Fruit fly (Drosophila melanogaster) whole organism, embryonic: ENCODE measurements around the gene RPA3.

Experiments used
- Adf1 ChIP-seq: fragments of 200-800 bp; sonication (Bioruptor generic); IDR thresholded peaks from 2 replicates; pipeline ENCODE4 v1.3.6; 2022; ENCODE audit warnings: missing biosample characterization, missing genetic modification characterization
- CG10267 ChIP-seq: fragments of 200-800 bp; sonication (Bioruptor generic); optimal IDR thresholded peaks from 2 replicates; lab custom pipeline; 2018; ENCODE audit warnings: missing biosample characterization, mild to moderate bottlenecking, missing genetic modification characterization, moderate library complexity
- CG14965 ChIP-seq: fragments of 200-800 bp; sonication (Bioruptor generic); optimal IDR thresholded peaks from 2 replicates; lab custom pipeline; 2016; ENCODE audit warnings: missing biosample characterization, missing genetic modification characterization, borderline replicate concordance
- CG1603 ChIP-seq: fragments of 200-800 bp; sonication (Bioruptor generic); optimal IDR thresholded peaks from 2 replicates; lab custom pipeline; 2019; ENCODE audit warnings: missing biosample characterization, mild to moderate bottlenecking, missing genetic modification characterization, moderate library complexity
- CG17359 ChIP-seq: fragments of 200-800 bp; sonication (Bioruptor generic); optimal IDR thresholded peaks from 3 replicates; lab custom pipeline; 2018; ENCODE audit warnings: missing biosample characterization, mild to moderate bottlenecking, missing genetic modification characterization, moderate library complexity
- CG2120 ChIP-seq: fragments of 200-800 bp; sonication (Bioruptor generic); optimal IDR thresholded peaks from 3 replicates; lab custom pipeline; 2016; ENCODE audit warnings: missing biosample characterization, missing genetic modification characterization
- CG2678 ChIP-seq: fragments of 200-800 bp; sonication (Bioruptor generic); optimal IDR thresholded peaks from 3 replicates; lab custom pipeline; 2019; ENCODE audit warnings: missing biosample characterization, mild to moderate bottlenecking, missing genetic modification characterization, moderate library complexity
- CG2889 ChIP-seq: fragments of 200-800 bp; sonication (Bioruptor generic); IDR thresholded peaks from 3 replicates; pipeline ENCODE4 v1.3.6; 2022; ENCODE audit warnings: missing biosample characterization, missing genetic modification characterization
- CG3065 ChIP-seq: fragments of 200-800 bp; sonication (Bioruptor generic); optimal IDR thresholded peaks from 2 replicates; lab custom pipeline; 2016; ENCODE audit warnings: missing biosample characterization, missing genetic modification characterization
- CG3163 ChIP-seq: fragments of 200-800 bp; sonication (Bioruptor generic); optimal IDR thresholded peaks from 3 replicates; lab custom pipeline; 2016; ENCODE audit warnings: missing biosample characterization, missing genetic modification characterization
- CG32772 ChIP-seq: fragments of 200-800 bp; sonication (Bioruptor generic); IDR thresholded peaks from 2 replicates; pipeline ENCODE4 v1.3.6; 2022; ENCODE audit warnings: missing biosample characterization, missing genetic modification characterization
- CG3847 ChIP-seq: fragments of 200-800 bp; sonication (Bioruptor generic); IDR thresholded peaks from 2 replicates; pipeline ENCODE4 v1.3.6; 2022; ENCODE audit warnings: missing biosample characterization, missing genetic modification characterization
- CG8290 ChIP-seq, 3 experiments: fragments of 200-800 bp; sonication (Bioruptor generic); optimal IDR thresholded peaks; 2 replicates each; lab custom pipeline; 2016 to 2019; ENCODE audit warnings: missing biosample characterization in 3 of 3, missing genetic modification characterization in 3 of 3, mild to moderate bottlenecking in 2 of 3, moderate library complexity in 1 of 3
- Doc3 ChIP-seq: fragments of 200-800 bp; sonication (Bioruptor generic); IDR thresholded peaks from 3 replicates; pipeline ENCODE4 v1.3.6; 2022; ENCODE audit warnings: missing biosample characterization, missing genetic modification characterization; ENCODE audit not compliant: partially characterized antibody
- Lhr ChIP-seq: fragments of 200-800 bp; sonication (Bioruptor generic); optimal IDR thresholded peaks from 3 replicates; lab custom pipeline; 2017; ENCODE audit warnings: mild to moderate bottlenecking, missing biosample characterization, missing genetic modification reagents, missing genetic modification characterization
- MBD-R2 ChIP-seq: fragments of 200-800 bp; sonication (Bioruptor generic); IDR thresholded peaks from 2 replicates; pipeline ENCODE4 v1.3.6; 2022; ENCODE audit warnings: missing biosample characterization, missing genetic modification characterization
- MESR4 ChIP-seq: fragments of 200-800 bp; sonication (Bioruptor generic); optimal IDR thresholded peaks from 2 replicates; lab custom pipeline; 2018; ENCODE audit warnings: missing biosample characterization, mild to moderate bottlenecking, missing genetic modification characterization, moderate library complexity
- Med ChIP-seq: fragments of 200-800 bp; sonication (Bioruptor generic); peaks from one replicate; lab custom pipeline; 2016; ENCODE audit warnings: missing biosample characterization, missing genetic modification characterization, mild to moderate bottlenecking, inconsistent platforms, moderate library complexity
- Nf-YC ChIP-seq: fragments of 200-800 bp; optimal IDR thresholded peaks from 3 replicates; lab custom pipeline; 2019; ENCODE audit warnings: missing biosample characterization, mild to moderate bottlenecking, missing genetic modification characterization, moderate library complexity
- Pdp1 ChIP-seq, 2 experiments: fragments of 200-800 bp; sonication (Bioruptor generic); optimal IDR thresholded peaks; 3 replicates each; lab custom pipeline; 2016; ENCODE audit warnings: missing biosample characterization in 2 of 2, missing genetic modification characterization in 2 of 2, mild to moderate bottlenecking in 1 of 2, moderate library complexity in 1 of 2
- Rfx ChIP-seq: fragments of 200-800 bp; sonication (Bioruptor generic); IDR thresholded peaks from 2 replicates; pipeline ENCODE4 v1.3.6; 2022; ENCODE audit warnings: missing biosample characterization, missing genetic modification characterization
- Sry-β ChIP-seq: fragments of 200-800 bp; sonication (Bioruptor generic); optimal IDR thresholded peaks from 2 replicates; lab custom pipeline; 2018; ENCODE audit warnings: missing biosample characterization, mild to moderate bottlenecking, missing genetic modification characterization, moderate library complexity
- Usf ChIP-seq: fragments of 200-800 bp; sonication (Bioruptor generic); optimal IDR thresholded peaks from 2 replicates; lab custom pipeline; 2017; ENCODE audit warnings: missing genotype, missing biosample characterization, missing genetic modification characterization
- Vsx1 ChIP-seq: fragments of 200-800 bp; sonication (Bioruptor generic); optimal IDR thresholded peaks from 2 replicates; lab custom pipeline; 2017; ENCODE audit warnings: missing biosample characterization, mild to moderate bottlenecking, missing genetic modification characterization, missing genetic modification reagents
- bab2 ChIP-seq: fragments of 200-800 bp; sonication (Bioruptor generic); optimal IDR thresholded peaks from 2 replicates; lab custom pipeline; 2016; ENCODE audit warnings: missing biosample characterization, missing genetic modification characterization
- bowl ChIP-seq: fragments of 200-800 bp; sonication (Bioruptor generic); IDR thresholded peaks from 2 replicates; pipeline ENCODE4 v1.3.6; 2022; ENCODE audit warnings: missing biosample characterization, missing genetic modification characterization
- crp ChIP-seq, 2 experiments: fragments of 200-800 bp; sonication (Bioruptor generic); optimal IDR thresholded peaks; 2 replicates in 1 of 2; 3 replicates in 1 of 2; lab custom pipeline; 2017; ENCODE audit warnings: missing biosample characterization in 2 of 2, missing genetic modification characterization in 2 of 2, mild to moderate bottlenecking in 1 of 2, moderate library complexity in 1 of 2
- danr ChIP-seq: fragments of 200-800 bp; sonication (Bioruptor generic); IDR thresholded peaks from 2 replicates; pipeline ENCODE4 v1.3.6; 2022; ENCODE audit warnings: missing biosample characterization, missing genetic modification characterization
- dm ChIP-seq: fragments of 200-800 bp; sonication (Bioruptor generic); optimal IDR thresholded peaks from 3 replicates; lab custom pipeline; 2016; ENCODE audit warnings: missing biosample characterization, missing genetic modification characterization
- fd3F ChIP-seq: fragments of 200-800 bp; sonication (Bioruptor generic); optimal IDR thresholded peaks from 2 replicates; lab custom pipeline; 2018; ENCODE audit warnings: missing biosample characterization, mild to moderate bottlenecking, missing genetic modification characterization, moderate library complexity
- fu2 ChIP-seq: fragments of 200-800 bp; sonication (Bioruptor generic); optimal IDR thresholded peaks from 2 replicates; lab custom pipeline; 2016; ENCODE audit warnings: missing biosample characterization, missing genetic modification characterization
- gfzf ChIP-seq: fragments of 200-800 bp; sonication (Bioruptor generic); optimal IDR thresholded peaks from 2 replicates; lab custom pipeline; 2016; ENCODE audit warnings: missing biosample characterization, mild to moderate bottlenecking, missing genetic modification characterization, moderate library complexity
- grn ChIP-seq: fragments of 200-800 bp; sonication (Bioruptor generic); optimal IDR thresholded peaks from 3 replicates; lab custom pipeline; 2017; ENCODE audit warnings: missing biosample characterization, missing genetic modification characterization
- lilli ChIP-seq: fragments of 200-800 bp; sonication (Bioruptor generic); optimal IDR thresholded peaks from 3 replicates; lab custom pipeline; 2016; ENCODE audit warnings: missing biosample characterization, missing genetic modification characterization
- prd ChIP-seq, 3 experiments: fragments of >200 bp in 2 of 3; fragments of 200-800 bp in 1 of 3; sonication (Bioruptor generic) in 1 of 3; optimal IDR thresholded peaks in 2 of 3; IDR thresholded peaks in 1 of 3; 2 replicates in 2 of 3; 3 replicates in 1 of 3; pipeline versions ENCODE4 v1.3.6 to Lab custom; 2017 to 2022; ENCODE audit warnings: missing biosample characterization in 1 of 3, missing genetic modification characterization in 1 of 3
- pzg ChIP-seq: fragments of 200-800 bp; sonication (Bioruptor generic); optimal IDR thresholded peaks from 3 replicates; lab custom pipeline; 2018; ENCODE audit warnings: missing biosample characterization, mild to moderate bottlenecking, missing genetic modification characterization, moderate library complexity
- row ChIP-seq: fragments of 200-800 bp; sonication (Bioruptor generic); IDR thresholded peaks from 3 replicates; pipeline ENCODE4 v1.3.6; 2022; ENCODE audit warnings: missing biosample characterization, missing genetic modification characterization
- slbo ChIP-seq: fragments of 200-800 bp; sonication (Bioruptor generic); IDR thresholded peaks from 2 replicates; pipeline ENCODE4 v1.3.6; 2022; ENCODE audit warnings: missing biosample characterization, missing genetic modification characterization
- sna ChIP-seq: fragments of 200-800 bp; sonication (Bioruptor generic); IDR thresholded peaks from 2 replicates; pipeline ENCODE4 v1.3.6; 2022; ENCODE audit warnings: missing biosample characterization, missing genetic modification characterization; ENCODE audit not compliant: partially characterized antibody

Gene RPA3

DNA sequence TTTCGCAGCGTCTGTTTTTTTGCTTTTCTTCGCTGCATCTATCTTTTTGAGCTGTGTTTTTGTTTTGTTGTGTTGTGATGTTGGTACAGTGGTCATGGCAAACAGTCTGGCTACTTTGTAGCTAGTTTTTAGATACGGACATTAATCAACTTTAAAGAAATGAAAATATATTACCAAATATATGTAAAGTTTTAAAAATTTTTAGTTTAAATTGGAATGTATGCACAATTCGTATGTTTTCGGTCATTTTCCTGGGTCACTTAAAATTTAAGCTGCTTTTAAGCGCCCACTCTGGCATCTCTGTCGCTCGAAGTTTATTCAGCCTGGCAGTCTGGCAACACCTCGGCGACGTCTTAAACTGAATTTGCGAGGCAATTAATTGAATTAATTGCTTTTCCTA, 39.1 kb downstream of the RPA3 start, which contains the start of gene CG11695 (continued):
- TF ChIP-seq Sry-β (GFP tag; lab: Kevin White, UChicago) = peak; percentile 95
- peak; percentile 54; the same call in 1 of the 3 replicates for TF ChIP-seq CG2889 (GFP tag; lab: Robert Waterston, UW)
- peak; percentile 43 for TF ChIP-seq Adf1 (GFP tag; lab: Robert Waterston, UW)
- no peak for TF ChIP-seq CG14965
- no peak for TF ChIP-seq CG3163 (GFP tag; lab: Kevin White, UChicago)
- TF ChIP-seq bab2 (GFP tag; lab: Kevin White, UChicago) = peak; percentile 40
- no peak for TF ChIP-seq Vsx1 (GFP tag; lab: Kevin White, UChicago)
- no peak for TF ChIP-seq bowl
- peak; percentile 75 for TF ChIP-seq CG2678 (tag; lab: Kevin White, UChicago)
- TF ChIP-seq slbo (GFP tag; lab: Robert Waterston, UW) = peak; percentile 80
- TF ChIP-seq Usf (GFP tag; lab: Kevin White, UChicago) = no peak
- no peak for TF ChIP-seq dm (GFP tag; lab: Kevin White, UChicago)
- TF ChIP-seq fu2 = peak; percentile 26
- TF ChIP-seq danr (GFP tag; lab: Robert Waterston, UW) = 0 out of 2 replicates have a peak, but pooled peaks have one; percentile 13

DNA sequence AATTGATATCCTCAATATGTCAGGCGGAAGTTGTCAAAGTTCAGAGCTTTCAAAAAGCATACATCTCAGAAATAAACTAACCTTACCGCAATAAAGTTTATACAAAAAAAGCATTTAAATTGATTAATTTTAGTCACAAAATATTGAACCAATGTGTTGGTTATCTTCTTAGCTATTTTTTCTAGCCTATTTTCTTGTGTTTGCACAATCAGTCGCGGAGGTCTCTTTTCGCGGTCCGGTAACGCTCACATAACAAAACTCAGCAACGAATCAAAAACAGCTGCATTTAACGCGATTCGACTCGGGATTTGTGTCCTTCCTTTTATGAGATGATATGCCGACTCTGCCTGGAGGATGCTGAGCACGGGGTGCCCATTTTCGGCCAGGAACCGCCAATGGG, 42.1 kb downstream of the RPA3 start, which contains the start of gene CG11696:
Gene CG11696 (plus strand): TSS at position 203 of the 400 bp plus-strand sequence.
- TF ChIP-seq MESR4 (GFP tag; lab: Kevin White, UChicago) (peak; percentile 57), Pdp1 (GFP tag; optimal IDR thresholded peaks at IDR 0.05; lab: Kevin White, UChicago) (peak in 1 of 2 experiments; percentile 57), row (GFP tag; lab: Robert Waterston, UW) (peak; percentile 57), CG17359 (tag; lab: Kevin White, UChicago) (no peak), danr (GFP tag; lab: Robert Waterston, UW) (no peak), CG2120 (GFP tag; lab: Kevin White, UChicago) (peak; percentile 10), CG10267 (tag; lab: Kevin White, UChicago) (peak; percentile 24), Nf-YC (tag; lab: Kevin White, UChicago) (peak; percentile 4), CG3847 (GFP tag; lab: Robert Waterston, UW) (peak; percentile 26; the same call in 1 of the 2 replicates), CG3065 (no peak), grn (no peak), Doc3 (GFP tag; lab: Robert Waterston, UW) (no peak), Sry-β (GFP tag; lab: Kevin White, UChicago) (peak; percentile 83), prd (optimal IDR thresholded peaks at IDR 0.05; lab: Kevin White, UChicago) (no peak), prd (GFP tag; IDR thresholded peaks at IDR 0.05; lab: Robert Waterston, UW) (peak; percentile 9; the same call in 1 of the 3 replicates), Rfx (GFP tag; lab: Robert Waterston, UW) (peak; percentile 31; the same call in 1 of the 2 replicates), CG8290 (GFP tag; optimal IDR thresholded peaks at IDR 0.05; lab: Kevin White, UChicago) (no peak), CG8290 (tag; optimal IDR thresholded peaks at IDR 0.05; lab: Kevin White, UChicago) (peak in 1 of 2 experiments; percentile 25), sna (GFP tag; lab: Robert Waterston, UW) (no peak), crp (GFP tag; optimal IDR thresholded peaks at IDR 0.05; lab: Kevin White, UChicago) (peak in 1 of 2 experiments; percentile 61), lilli (GFP tag; lab: Kevin White, UChicago) (peak; percentile 3), Med (peak; percentile 52), CG1603 (tag; lab: Kevin White, UChicago) (peak; percentile 16), Lhr (GFP tag; lab: Kevin White, UChicago) (no peak), pzg (GFP tag; lab: Kevin White, UChicago) (peak; percentile 21), fd3F (GFP tag; lab: Kevin White, UChicago) (no peak), gfzf (GFP tag; lab: Kevin White, UChicago) (peak; percentile 22), slbo (GFP tag; lab: Robert Waterston, UW) (peak; percentile 60), CG32772 (GFP tag; lab: Robert Waterston, UW) (no peak), MBD-R2 (GFP tag; lab: Robert Waterston, UW) (peak; percentile 73; the same call in 1 of the 2 replicates)
